Worm (Caenorhabditis elegans): ENCODE results near the gene F18E2.15.
A peak's percentile ranks its signal among the peaks of the same experiment; 100 is the strongest.

F18E2.15 gene

DNA sequence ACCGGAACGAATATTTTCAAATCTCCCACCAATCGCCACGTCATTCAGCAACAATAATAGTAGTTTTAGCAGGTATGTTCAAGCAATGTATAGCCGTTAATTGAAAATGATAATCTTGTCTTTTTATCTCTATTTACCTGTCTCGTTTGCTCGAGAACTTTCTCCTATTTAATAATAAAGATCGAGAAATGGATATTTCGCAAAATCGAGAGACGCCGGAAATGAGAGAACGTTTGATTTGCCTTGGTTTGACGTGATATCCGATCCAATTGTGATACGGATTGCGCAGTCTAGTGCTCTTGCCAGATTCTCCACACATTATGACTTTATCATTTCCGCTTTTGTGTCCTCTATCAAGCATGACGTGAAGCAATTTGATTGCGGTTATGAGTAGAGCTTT lies 13.0 kb upstream of the F18E2.15 start:
- TF ChIP-seq hnd-1 (tag; optimal IDR thresholded peaks at IDR 0.05) (no peak), tbx-11 (GFP tag; IDR thresholded peaks at IDR 0.05) (no peak), flt-1 (GFP tag; IDR thresholded peaks at IDR 0.05) (no peak), ceh-36 (tag; optimal IDR thresholded peaks at IDR 0.05) (no peak), hmg-4 (GFP tag; optimal IDR thresholded peaks at IDR 0.05) (no peak), tbx-37 (GFP tag; conservative IDR thresholded peaks at IDR 0.05) (no peak), aly-1 (tag; optimal IDR thresholded peaks at IDR 0.05) (no peak), pes-1 (GFP tag; IDR thresholded peaks at IDR 0.05) (no peak), ets-7 (tag; optimal IDR thresholded peaks at IDR 0.05) (no peak), ceh-13 (GFP tag; optimal IDR thresholded peaks at IDR 0.05) (no peak), F13C5.2 (tag; optimal IDR thresholded peaks at IDR 0.05) (no peak), ama-1 (optimal IDR thresholded peaks at IDR 0.05) (no peak), tra-4 (tag; optimal IDR thresholded peaks at IDR 0.05) (no peak), hmbx-1 (tag; optimal IDR thresholded peaks at IDR 0.05) (no peak), B0310.2 (tag; optimal IDR thresholded peaks at IDR 0.05) (no peak)

DNA sequence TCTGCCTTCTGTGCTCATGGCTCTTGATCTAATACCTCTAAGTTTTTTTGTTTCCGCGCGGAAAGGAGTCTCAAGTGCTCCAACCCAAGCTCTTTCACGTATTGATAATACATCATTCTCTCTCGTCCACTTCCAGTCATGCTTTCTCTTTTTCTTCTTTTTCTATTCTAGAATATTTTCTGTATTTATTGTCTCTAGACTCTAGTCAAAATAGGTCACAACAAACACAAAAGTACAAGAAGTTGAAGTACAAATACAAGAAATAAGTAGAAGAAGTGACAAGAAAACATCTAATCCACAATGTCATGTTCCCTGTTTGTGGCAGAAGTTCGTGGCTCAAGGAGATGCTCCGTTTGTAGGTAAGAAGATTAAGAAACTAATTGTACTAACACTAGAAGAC lies 12.4 kb upstream of the F18E2.15 start, which contains the start of gene ZC455.1:
TSS of gene ZC455.1 (plus strand) at position 301 of the 400 bp plus-strand sequence.
- no peak for TF ChIP-seq aly-1 (tag; optimal IDR thresholded peaks at IDR 0.05)
- TF ChIP-seq hmbx-1 (tag; optimal IDR thresholded peaks at IDR 0.05) = no peak
- TF ChIP-seq ceh-13 (GFP tag; optimal IDR thresholded peaks at IDR 0.05) = no peak
- no peak for TF ChIP-seq B0310.2 (tag; optimal IDR thresholded peaks at IDR 0.05)
- TF ChIP-seq F13C5.2 (tag; optimal IDR thresholded peaks at IDR 0.05) = no peak
- no peak for TF ChIP-seq hmg-4 (GFP tag; optimal IDR thresholded peaks at IDR 0.05)
- TF ChIP-seq flt-1 (GFP tag; IDR thresholded peaks at IDR 0.05) = no peak
- no peak for TF ChIP-seq sea-1 (GFP tag; conservative IDR thresholded peaks at IDR 0.05)
- TF ChIP-seq ets-7 (tag; optimal IDR thresholded peaks at IDR 0.05) = no peak
- TF ChIP-seq scrt-1 (GFP tag; IDR thresholded peaks at IDR 0.05) = no peak
- no peak for TF ChIP-seq tbx-11 (GFP tag; IDR thresholded peaks at IDR 0.05)
- TF ChIP-seq pes-1 (GFP tag; IDR thresholded peaks at IDR 0.05) = no peak
- no peak for TF ChIP-seq ama-1 (optimal IDR thresholded peaks at IDR 0.05)
- no peak for TF ChIP-seq tbx-37 (GFP tag; conservative IDR thresholded peaks at IDR 0.05)
- TF ChIP-seq tra-4 (tag; optimal IDR thresholded peaks at IDR 0.05) = no peak
- no peak for TF ChIP-seq ceh-36 (tag; optimal IDR thresholded peaks at IDR 0.05)
- TF ChIP-seq hnd-1 (tag; optimal IDR thresholded peaks at IDR 0.05) = no peak

DNA sequence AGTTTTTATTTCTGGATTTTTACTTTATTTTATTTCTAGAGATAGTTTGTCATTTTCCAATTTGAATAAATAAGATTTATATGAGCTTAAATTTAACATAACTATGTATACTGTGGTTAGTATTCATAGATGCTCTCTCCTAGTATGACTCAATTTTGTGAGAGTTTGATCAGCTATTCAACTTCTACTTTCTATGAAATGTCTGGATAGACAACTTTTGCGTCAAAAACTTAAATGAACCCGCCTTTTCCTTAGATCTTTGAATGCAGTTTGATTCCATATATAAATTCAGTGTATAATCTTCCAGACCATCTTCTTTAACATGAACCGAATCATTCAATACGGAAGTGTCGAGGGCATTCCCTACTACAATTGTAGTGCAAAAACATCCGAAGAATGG lies 8.1 kb upstream of the F18E2.15 start, which contains the start of gene srt-43:
TSS of gene srt-43 (plus strand) at position 301 of the 400 bp plus-strand sequence.
- no peak for TF ChIP-seq hnd-1 (tag; optimal IDR thresholded peaks at IDR 0.05)

DNA sequence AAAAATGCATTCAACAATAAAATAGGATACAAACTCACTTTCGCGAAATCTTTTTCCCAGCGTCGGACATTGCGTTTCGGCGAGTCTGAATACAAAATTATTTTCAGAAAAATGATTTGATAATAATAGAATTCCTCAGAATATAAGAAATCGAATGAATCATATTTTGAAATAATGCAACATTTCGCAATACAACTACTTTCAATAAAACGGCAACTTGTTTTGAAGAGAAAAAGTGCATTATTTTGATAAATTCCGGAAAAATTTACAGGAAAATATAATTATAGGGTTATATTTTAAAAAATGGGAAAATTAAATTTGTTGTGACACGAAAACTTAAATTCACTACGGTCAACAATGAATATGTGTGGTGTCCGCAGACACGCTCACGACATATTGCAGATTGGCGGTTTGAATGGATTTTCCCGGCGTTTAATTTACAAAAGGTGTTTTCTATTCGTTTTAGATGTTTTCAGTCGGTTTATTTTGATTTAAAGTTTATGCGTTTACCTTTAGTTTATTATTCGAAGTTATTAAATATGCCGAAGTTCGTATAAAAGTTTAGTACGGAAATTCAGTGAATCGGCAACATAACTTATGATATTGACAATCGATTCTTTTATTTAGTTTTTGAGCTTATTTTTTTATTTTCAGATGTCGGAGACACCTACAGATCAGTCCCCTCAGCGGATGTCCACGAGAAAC lies 2.6 kb upstream of the F18E2.15 start, which contains the start of the genes abcf-1 and scc-3:
TSS of gene abcf-1 (minus strand) at position 85 of the 705 bp plus-strand sequence.
TSS of gene scc-3 (plus strand) at position 655 of the 705 bp plus-strand sequence.
- peak; percentile 20 for TF ChIP-seq F13C5.2 (tag; optimal IDR thresholded peaks at IDR 0.05)
- TF ChIP-seq ama-1 (optimal IDR thresholded peaks at IDR 0.05) = no peak

DNA sequence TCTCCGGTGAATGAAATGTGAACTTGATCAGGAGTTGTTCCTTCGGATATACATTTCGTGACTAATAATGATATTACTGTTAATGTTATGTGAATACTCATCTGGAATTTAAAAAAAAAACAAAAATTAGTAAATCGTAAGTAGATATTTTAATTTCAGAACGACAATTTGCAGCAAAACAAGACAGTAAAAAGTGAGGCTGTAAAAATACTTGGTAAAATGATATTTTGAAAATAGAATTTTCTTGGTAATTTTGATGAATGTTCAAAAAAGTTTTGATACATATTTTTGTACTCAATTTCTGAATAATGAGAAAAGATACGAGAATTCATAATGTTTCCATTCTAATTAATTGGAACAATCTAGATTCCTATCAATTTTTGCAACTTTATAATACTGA lies 1.2 kb downstream of the F18E2.15 start, which contains the start of gene papl-1:
TSS of gene papl-1 (minus strand) at position 101 of the 400 bp plus-strand sequence.
- TF ChIP-seq aly-1 (tag; optimal IDR thresholded peaks at IDR 0.05) (no peak), hmg-4 (GFP tag; optimal IDR thresholded peaks at IDR 0.05) (no peak), flt-1 (GFP tag; IDR thresholded peaks at IDR 0.05) (no peak), sea-1 (GFP tag; conservative IDR thresholded peaks at IDR 0.05) (no peak), tbx-11 (GFP tag; IDR thresholded peaks at IDR 0.05) (no peak), scrt-1 (GFP tag; IDR thresholded peaks at IDR 0.05) (no peak), ceh-13 (GFP tag; optimal IDR thresholded peaks at IDR 0.05) (no peak), ama-1 (optimal IDR thresholded peaks at IDR 0.05) (no peak), B0310.2 (tag; optimal IDR thresholded peaks at IDR 0.05) (no peak), ets-7 (tag; optimal IDR thresholded peaks at IDR 0.05) (no peak), hmbx-1 (tag; optimal IDR thresholded peaks at IDR 0.05) (no peak), tra-4 (tag; optimal IDR thresholded peaks at IDR 0.05) (no peak), hnd-1 (tag; optimal IDR thresholded peaks at IDR 0.05) (no peak)

DNA sequence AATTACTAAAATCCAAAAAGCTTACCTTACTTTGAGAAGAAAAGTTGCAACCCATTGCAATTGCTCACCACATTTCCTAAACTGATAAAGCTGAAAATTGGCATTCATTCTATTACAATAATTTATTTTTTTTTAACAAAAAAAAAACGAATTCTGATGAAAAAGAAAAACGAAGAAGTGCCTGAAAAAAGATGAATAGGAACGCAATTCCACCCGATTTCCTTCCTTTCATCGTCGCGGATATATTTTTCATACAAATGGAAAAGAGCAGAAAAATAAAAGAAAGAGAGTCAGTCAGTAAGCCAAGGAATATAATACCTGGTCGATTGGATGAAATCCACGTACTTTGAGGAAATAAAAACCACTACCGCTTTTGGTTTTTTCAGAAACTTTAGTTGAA lies 6.0 kb downstream of the F18E2.15 start, which contains the start of gene gpa-13:
TSS of gene gpa-13 (minus strand) at position 101 of the 400 bp plus-strand sequence.
- TF ChIP-seq B0310.2 (tag; optimal IDR thresholded peaks at IDR 0.05) (no peak), hnd-1 (tag; optimal IDR thresholded peaks at IDR 0.05) (no peak), ama-1 (optimal IDR thresholded peaks at IDR 0.05) (no peak), tbx-11 (GFP tag; IDR thresholded peaks at IDR 0.05) (no peak), hmg-4 (GFP tag; optimal IDR thresholded peaks at IDR 0.05) (no peak), ceh-36 (tag; optimal IDR thresholded peaks at IDR 0.05) (no peak), hmbx-1 (tag; optimal IDR thresholded peaks at IDR 0.05) (no peak), sea-1 (GFP tag; conservative IDR thresholded peaks at IDR 0.05) (no peak), flt-1 (GFP tag; IDR thresholded peaks at IDR 0.05) (no peak), F13C5.2 (tag; optimal IDR thresholded peaks at IDR 0.05) (no peak), scrt-1 (GFP tag; IDR thresholded peaks at IDR 0.05) (no peak), pes-1 (GFP tag; IDR thresholded peaks at IDR 0.05) (no peak), tra-4 (tag; optimal IDR thresholded peaks at IDR 0.05) (no peak), tbx-37 (GFP tag; conservative IDR thresholded peaks at IDR 0.05) (no peak)

DNA sequence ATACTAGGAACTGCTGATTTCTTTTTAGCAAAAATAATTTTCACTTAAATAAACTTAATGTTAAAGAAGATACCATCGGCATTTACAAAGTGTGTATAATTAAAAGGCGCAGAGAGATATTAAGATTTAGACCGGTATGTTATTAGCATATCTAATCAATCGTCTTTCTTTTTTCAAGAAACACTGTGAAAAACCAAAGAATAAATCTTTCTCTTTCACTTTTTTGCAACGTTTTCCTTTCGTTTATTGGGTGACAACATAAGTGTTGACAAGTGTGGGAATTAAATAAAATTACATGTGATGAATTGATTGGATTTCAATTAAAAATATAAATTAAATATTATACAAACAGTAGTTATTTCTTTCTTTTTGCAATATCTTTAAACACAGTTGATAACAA lies 8.4 kb downstream of the F18E2.15 start, which contains the start of gene C15C8.8:
TSS of gene C15C8.8 (minus strand) at position 101 of the 400 bp plus-strand sequence.
- TF ChIP-seq ceh-13 (GFP tag; optimal IDR thresholded peaks at IDR 0.05) = no peak
- no peak for TF ChIP-seq scrt-1 (GFP tag; IDR thresholded peaks at IDR 0.05)
- TF ChIP-seq ets-7 (tag; optimal IDR thresholded peaks at IDR 0.05) = no peak
- TF ChIP-seq pes-1 (GFP tag; IDR thresholded peaks at IDR 0.05) = no peak
- no peak for TF ChIP-seq tra-4 (tag; optimal IDR thresholded peaks at IDR 0.05)
- TF ChIP-seq B0310.2 (tag; optimal IDR thresholded peaks at IDR 0.05) = no peak
- TF ChIP-seq aly-1 (tag; optimal IDR thresholded peaks at IDR 0.05) = no peak
- TF ChIP-seq tbx-37 (GFP tag; conservative IDR thresholded peaks at IDR 0.05) = no peak
- no peak for TF ChIP-seq ama-1 (optimal IDR thresholded peaks at IDR 0.05)
- no peak for TF ChIP-seq tbx-11 (GFP tag; IDR thresholded peaks at IDR 0.05)
- TF ChIP-seq hmbx-1 (tag; optimal IDR thresholded peaks at IDR 0.05) = no peak

Measured in whole organism, early embryonic.